Fruit fly (Drosophila melanogaster): ENCODE data around the gene CG17477.

Gene CG17477

DNA sequence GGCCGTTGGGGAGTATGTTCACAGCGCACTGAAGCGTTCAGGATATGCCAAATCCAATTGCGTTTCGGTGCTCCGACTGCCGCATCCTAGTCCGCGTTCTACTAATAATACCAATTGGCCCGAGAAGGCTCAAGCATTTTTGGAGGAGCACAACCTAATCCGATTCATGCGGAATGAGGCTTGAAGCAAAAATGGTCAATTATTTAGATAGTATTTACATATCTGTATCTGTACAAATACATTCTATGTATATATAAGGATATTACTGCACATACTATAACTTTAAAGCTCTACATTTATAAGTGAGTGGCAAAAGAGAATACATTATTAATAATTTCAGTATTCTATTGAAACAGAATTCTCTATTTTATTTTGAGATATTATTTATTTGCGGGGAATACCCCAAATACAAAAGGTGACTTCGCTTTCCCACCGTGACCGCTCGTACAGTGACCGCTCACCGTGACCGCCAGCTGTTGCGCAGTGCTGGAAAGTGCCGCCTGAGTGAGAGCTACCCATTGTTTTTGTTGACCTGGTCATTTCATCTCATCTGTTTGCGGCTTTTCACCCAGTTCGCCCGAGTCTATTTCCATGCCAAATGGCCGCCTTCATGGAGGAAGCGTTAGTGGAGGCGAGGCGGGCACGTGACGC, 24.8 kb upstream of the CG17477 start, which contains the start of gene CG5292 (continued):
- TF ChIP-seq pzg (GFP tag; optimal IDR thresholded peaks at IDR 0.05) (peak; percentile 65), CG8388 (GFP tag; optimal IDR thresholded peaks at IDR 0.05) (peak; percentile 38), Chrac-16 (GFP tag; optimal IDR thresholded peaks at IDR 0.05) (peak; percentile 32), Vsx1 (GFP tag; optimal IDR thresholded peaks at IDR 0.05) (no peak), pros (GFP tag; optimal IDR thresholded peaks at IDR 0.05) (no peak), br (optimal IDR thresholded peaks at IDR 0.05) (no peak), CG14014 (GFP tag; IDR thresholded peaks at IDR 0.05) (peak; percentile 33; the same call in 1 of the 2 replicates), CG9437 (GFP tag; optimal IDR thresholded peaks at IDR 0.05) (peak; percentile 8), Ets65A (GFP tag) (peak; percentile 94), dpn (GFP tag; optimal IDR thresholded peaks at IDR 0.05) (peak; percentile 42 to 67), knrl (GFP tag; IDR thresholded peaks at IDR 0.05; ENCODE audit: partially characterized antibody) (peak; percentile 35; the same call in 1 of the 3 replicates), CG12391 (tag; optimal IDR thresholded peaks at IDR 0.05) (peak; percentile 58), CG11456 (GFP tag; IDR thresholded peaks at IDR 0.05) (peak; percentile 67; the same call in 1 of the 3 replicates), Optix (GFP tag; IDR thresholded peaks at IDR 0.05) (peak; percentile 27; the same call in 1 of the 3 replicates), CG4617 (GFP tag; optimal IDR thresholded peaks at IDR 0.05; ENCODE audit: borderline replicate concordance) (peak; percentile 59), tgo (GFP tag; IDR thresholded peaks at IDR 0.05) (peak; percentile 52; the same call in 2 of the 3 replicates), ase (GFP tag; IDR thresholded peaks at IDR 0.05) (no peak), CG16813 (GFP tag; IDR thresholded peaks at IDR 0.05; ENCODE audit: partially characterized antibody) (peak; percentile 45; the same call in 1 of the 3 replicates), NC2β (GFP tag; optimal IDR thresholded peaks at IDR 0.05) (peak; percentile 10), trh (GFP tag; optimal IDR thresholded peaks at IDR 0.05) (peak; percentile 21), CG15696 (tag; optimal IDR thresholded peaks at IDR 0.05) (peak; percentile 36), Drgx (GFP tag; IDR thresholded peaks at IDR 0.05) (peak; percentile 64), CG4730 (GFP tag; IDR thresholded peaks at IDR 0.05) (no peak), CG8765 (GFP tag; IDR thresholded peaks at IDR 0.05) (no peak), CG17361 (GFP tag; IDR thresholded peaks at IDR 0.05) (no peak; the same call in 2 of the 3 replicates), Opbp (GFP tag; IDR thresholded peaks at IDR 0.05; ENCODE audit: partially characterized antibody) (peak; percentile 73), CG34422 (GFP tag; IDR thresholded peaks at IDR 0.05) (peak; percentile 79; the same call in 2 of the 3 replicates), CG14710 (tag; optimal IDR thresholded peaks at IDR 0.05) (peak; percentile 80), mld (GFP tag; IDR thresholded peaks at IDR 0.05; ENCODE audit: partially characterized antibody) (peak; percentile 56; the same call in 1 of the 3 replicates), CG14860 (GFP tag; IDR thresholded peaks at IDR 0.05; ENCODE audit: partially characterized antibody) (peak; percentile 51; the same call in 2 of the 3 replicates), usp (GFP tag; optimal IDR thresholded peaks at IDR 0.05) (no peak), CG9727 (GFP tag; optimal IDR thresholded peaks at IDR 0.05) (peak; percentile 43), inv (GFP tag; IDR thresholded peaks at IDR 0.05; ENCODE audit: partially characterized antibody) (peak; percentile 19; the same call in 1 of the 2 replicates), phol (tag; optimal IDR thresholded peaks at IDR 0.05) (peak; percentile 56), CG11696 (GFP tag; IDR thresholded peaks at IDR 0.05) (peak; percentile 45; the same call in 1 of the 2 replicates), eyg (GFP tag; optimal IDR thresholded peaks at IDR 0.05) (peak; percentile 41), Oli (tag; optimal IDR thresholded peaks at IDR 0.05) (peak; percentile 33), Ptx1 (GFP tag; IDR thresholded peaks at IDR 0.05) (peak; percentile 65), CG1602 (GFP tag; optimal IDR thresholded peaks at IDR 0.05) (peak; percentile 26), CG3726 (GFP tag; IDR thresholded peaks at IDR 0.05) (0 out of 3 replicates have a peak, but pooled peaks have one; percentile 28), Doc2 (GFP tag; IDR thresholded peaks at IDR 0.05) (no peak), E2f2 (GFP tag; IDR thresholded peaks at IDR 0.05) (peak; percentile 65), CG17328 (GFP tag; IDR thresholded peaks at IDR 0.05) (peak; percentile 58), CG10147 (GFP tag; optimal IDR thresholded peaks at IDR 0.05) (peak; percentile 23), CG4328 (GFP tag; optimal IDR thresholded peaks at IDR 0.05) (peak; percentile 51), Dp (GFP tag; optimal IDR thresholded peaks at IDR 0.05) (peak; percentile 42), HHEX (GFP tag; optimal IDR thresholded peaks at IDR 0.05) (peak; percentile 29), Dek (tag; optimal IDR thresholded peaks at IDR 0.05) (peak; percentile 57), CG34376 (GFP tag; optimal IDR thresholded peaks at IDR 0.05) (peak; percentile 23)

Data from whole organism, embryonic.